ENCODE assay signal across 2 fruit fly cellular contexts in genomic region chr3R:14832256-14832655, dm6.
TF ChIP-seq lines count a peak whose summit lies in the region.

No protein-coding gene starts in this region.

- TF ChIP-seq CTCF in S2 (optimal IDR thresholded peaks at IDR 0.05; lab: Kevin White, UChicago): peak; percentile 17 to 55
- peak; percentile 44 for TF ChIP-seq CTCF in whole organism, embryonic (GFP tag; optimal IDR thresholded peaks at IDR 0.05; lab: Kevin White, UChicago)

TF ChIP-seq in whole organism, embryonic, 481 proteins besides CTCF, POLR2A, EP300 and RAD21:
- TF ChIP-seq CG34422 (GFP tag; IDR thresholded peaks at IDR 0.05; lab: Robert Waterston, UW) (0 out of 3 replicates have a peak, but pooled peaks have one; percentile 23), CG14710 (tag; optimal IDR thresholded peaks at IDR 0.05; lab: Kevin White, UChicago) (no peak), CG10959 (GFP tag; IDR thresholded peaks at IDR 0.05; lab: Robert Waterston, UW) (peak; percentile 31; the same call in 1 of the 2 replicates), CG4730 (GFP tag; IDR thresholded peaks at IDR 0.05; lab: Robert Waterston, UW) (0 out of 2 replicates have a peak, but pooled peaks have one; percentile 28), Med (GFP tag; lab: Kevin White, UChicago) (peak; percentile 18), CG7271 (tag; optimal IDR thresholded peaks at IDR 0.05; lab: Kevin White, UChicago) (peak; percentile 36), Mrtf (GFP tag; IDR thresholded peaks at IDR 0.05; lab: Robert Waterston, UW) (no peak), zen (tag; optimal IDR thresholded peaks at IDR 0.05; lab: Kevin White, UChicago) (no peak), CG11456 (GFP tag; IDR thresholded peaks at IDR 0.05; lab: Robert Waterston, UW) (0 out of 3 replicates have a peak, but pooled peaks have one; percentile 40), TFAM (GFP tag; optimal IDR thresholded peaks at IDR 0.05; lab: Kevin White, UChicago) (no peak), MBD-R2 (GFP tag; IDR thresholded peaks at IDR 0.05; lab: Robert Waterston, UW) (no peak), zfh1 (GFP tag; IDR thresholded peaks at IDR 0.05; lab: Robert Waterston, UW) (0 out of 3 replicates have a peak, but pooled peaks have one; percentile 33), CG2199 (GFP tag; IDR thresholded peaks at IDR 0.05; lab: Robert Waterston, UW) (0 out of 3 replicates have a peak, but pooled peaks have one; percentile 51), peb (GFP tag; IDR thresholded peaks at IDR 0.05; lab: Robert Waterston, UW) (no peak), CG14965 (GFP tag; optimal IDR thresholded peaks at IDR 0.05; lab: Kevin White, UChicago; ENCODE audit: borderline replicate concordance) (peak; percentile 28), Ets65A (GFP tag; lab: Kevin White, UChicago) (peak; percentile 72)
